Fruit fly (Drosophila melanogaster) Kc167 (cell line): ENCODE data around the gene mgr.

Source experiments
- Myc ChIP-seq: fragments of >200 bp; optimal IDR thresholded peaks from 2 replicates; lab custom pipeline; 2017; ENCODE audit warnings: missing external identifiers
- Sin3A ChIP-seq: fragments of >200 bp; optimal IDR thresholded peaks from 2 replicates; lab custom pipeline; 2018; ENCODE audit warnings: missing external identifiers
- h ChIP-seq: fragments of >200 bp; optimal IDR thresholded peaks from 3 replicates; lab custom pipeline; 2018; ENCODE audit warnings: missing external identifiers
- insv ChIP-seq: fragments of >200 bp; optimal IDR thresholded peaks from 3 replicates; lab custom pipeline; 2018; ENCODE audit warnings: missing external identifiers
- psq ChIP-seq: fragments of >200 bp; optimal IDR thresholded peaks from 2 replicates; lab custom pipeline; 2017; ENCODE audit warnings: missing external identifiers
- ttk ChIP-seq: sonication (Bioruptor generic); optimal IDR thresholded peaks from 2 replicates; lab custom pipeline; 2017; ENCODE audit warnings: missing external identifiers

Gene mgr

dm6 chr3R:11435537-11436234 lies 26.0 kb upstream of the mgr start, which contains the start of the genes Exd2 and CG5281:
TSS of gene Exd2 (minus strand) at chr3R:11435703.
TSS of gene CG5281 (plus strand) at chr3R:11435850.
- TF ChIP-seq insv (lab: Kevin White, UChicago) (no peak), ttk (no peak), Myc (lab: Kevin White, UChicago) (no peak), psq (lab: Kevin White, UChicago) (no peak), h (lab: Kevin White, UChicago) (no peak), Sin3A (no peak)

dm6 chr3R:11431395-11431977 lies 21.8 kb upstream of the mgr start, which contains the start of the genes RpL24-like and CG5276:
TSS of gene RpL24-like (minus strand) at chr3R:11431582.
TSS of gene CG5276 (plus strand) at chr3R:11431738.
- no peak for TF ChIP-seq psq (lab: Kevin White, UChicago)
- no peak for TF ChIP-seq h (lab: Kevin White, UChicago)

- TF ChIP-seq ttk: no peak
- TF ChIP-seq Sin3A: no peak
- TF ChIP-seq Myc (lab: Kevin White, UChicago): no peak
- TF ChIP-seq insv (lab: Kevin White, UChicago): no peak
- no peak for TF ChIP-seq psq (lab: Kevin White, UChicago)
- TF ChIP-seq h (lab: Kevin White, UChicago): no peak
These were observed 20.6 kb upstream of the mgr start for dm6 chr3R:11430307-11430706.

- TF ChIP-seq ttk: no peak
- no peak for TF ChIP-seq psq (lab: Kevin White, UChicago)
- TF ChIP-seq insv (lab: Kevin White, UChicago): no peak
- no peak for TF ChIP-seq Sin3A
- no peak for TF ChIP-seq Myc (lab: Kevin White, UChicago)
- TF ChIP-seq h (lab: Kevin White, UChicago): no peak
These were observed 20.1 kb upstream of the mgr start, which contains the start of gene Dtd for dm6 chr3R:11429814-11430213. TSS of gene Dtd (plus strand) at chr3R:11430061.

dm6 chr3R:11421643-11422122 lies 12.0 kb upstream of the mgr start, which contains the start of the genes ninaG and Sptz:
TSS of gene ninaG (minus strand) at chr3R:11421693.
TSS of gene Sptz (plus strand) at chr3R:11422092.
- TF ChIP-seq Sin3A (no peak), ttk (no peak), psq (lab: Kevin White, UChicago) (no peak), Myc (lab: Kevin White, UChicago) (no peak), insv (lab: Kevin White, UChicago) (no peak), h (lab: Kevin White, UChicago) (no peak)

- no peak for TF ChIP-seq ttk
- TF ChIP-seq Myc (lab: Kevin White, UChicago): no peak
These were observed 8.9 kb upstream of the mgr start, which contains the start of the genes bumpel and CG45676 for dm6 chr3R:11418568-11418967. TSS of gene bumpel (minus strand) at chr3R:11418668. TSS of gene CG45676 (plus strand) at chr3R:11418885.

- TF ChIP-seq h (lab: Kevin White, UChicago): no peak
- no peak for TF ChIP-seq insv (lab: Kevin White, UChicago)
- TF ChIP-seq ttk: no peak
- no peak for TF ChIP-seq Myc (lab: Kevin White, UChicago)
- no peak for TF ChIP-seq psq (lab: Kevin White, UChicago)
- no peak for TF ChIP-seq Sin3A
These were observed 2.7 kb upstream of the mgr start, which contains the start of gene Ipo9 for dm6 chr3R:11412371-11412770. TSS of gene Ipo9 (plus strand) at chr3R:11412522.

dm6 chr3R:11407733-11408134 lies 1.9 kb downstream of the mgr start, which contains the start of gene mRpL40:
TSS of gene mRpL40 (plus strand) at chr3R:11407918.
- no peak for TF ChIP-seq Myc (lab: Kevin White, UChicago)
- TF ChIP-seq ttk: no peak
- no peak for TF ChIP-seq Sin3A
- TF ChIP-seq h (lab: Kevin White, UChicago): no peak
- TF ChIP-seq insv (lab: Kevin White, UChicago): no peak
- no peak for TF ChIP-seq psq (lab: Kevin White, UChicago)

dm6 chr3R:11402894-11403293 lies 6.8 kb downstream of the mgr start:
- TF ChIP-seq Myc (lab: Kevin White, UChicago): no peak
- TF ChIP-seq Sin3A: no peak
- TF ChIP-seq psq (lab: Kevin White, UChicago): no peak
- TF ChIP-seq h (lab: Kevin White, UChicago): no peak
- TF ChIP-seq ttk: no peak
- TF ChIP-seq insv (lab: Kevin White, UChicago): no peak

dm6 chr3R:11395541-11395940 lies 14.1 kb downstream of the mgr start:
- TF ChIP-seq psq (lab: Kevin White, UChicago) (no peak), h (lab: Kevin White, UChicago) (no peak), ttk (no peak), Myc (lab: Kevin White, UChicago) (no peak)

dm6 chr3R:11393896-11394295 lies 15.8 kb downstream of the mgr start:
- TF ChIP-seq ttk: no peak

dm6 chr3R:11392805-11393204 lies 16.9 kb downstream of the mgr start:
- TF ChIP-seq h (lab: Kevin White, UChicago): no peak
- TF ChIP-seq psq (lab: Kevin White, UChicago): no peak
- TF ChIP-seq ttk: no peak
- TF ChIP-seq Myc (lab: Kevin White, UChicago): no peak
- TF ChIP-seq Sin3A: no peak
- no peak for TF ChIP-seq insv (lab: Kevin White, UChicago)
